Worm (Caenorhabditis elegans): ENCODE measurements around the gene Y53F4B.23.
"Not testable (repeated sequence)": the region's sequence is repeated elsewhere in the genome, so short reads cannot be mapped to it uniquely, and the experiment has no call there.

Gene Y53F4B.23

DNA sequence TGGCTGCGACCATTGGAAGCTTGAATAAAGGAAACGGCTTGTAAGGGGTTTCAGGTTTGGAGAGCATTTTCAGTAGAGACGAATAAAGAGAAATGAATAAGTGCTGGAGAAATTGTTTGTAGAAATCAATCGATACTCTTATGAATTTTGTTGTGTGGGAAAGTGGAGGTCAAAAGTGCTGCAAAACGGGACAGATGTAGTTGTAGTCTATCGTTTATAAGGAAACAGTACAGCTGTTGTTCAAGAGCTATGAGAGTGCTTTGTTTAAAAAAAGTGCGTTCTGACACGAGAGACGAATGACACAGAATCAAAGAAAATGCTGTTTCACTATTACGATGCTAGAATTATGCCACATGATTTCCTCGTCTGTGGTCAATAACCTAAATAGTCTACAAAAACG, 6.2 kb downstream of the Y53F4B.23 start, which contains the start of gene Y53F4B.62:
Y53F4B.62 (minus strand) TSS at position 101 of the 400 bp plus-strand sequence.
- TF ChIP-seq ceh-27 (GFP tag; optimal IDR thresholded peaks at IDR 0.05) (no peak), ceh-40 (GFP tag; IDR thresholded peaks at IDR 0.05) (no peak), ekl-4 (GFP tag; IDR thresholded peaks at IDR 0.05) (no peak), B0261.1 (tag; optimal IDR thresholded peaks at IDR 0.05) (no peak), tbp1 (GFP tag; optimal IDR thresholded peaks at IDR 0.05) (no peak), sdz-38 (tag; optimal IDR thresholded peaks at IDR 0.05) (no peak), bed-1 (GFP tag; IDR thresholded peaks at IDR 0.05) (no peak), hlh-26 (GFP tag; conservative IDR thresholded peaks at IDR 0.05) (no peak), hsf-1 (GFP tag; IDR thresholded peaks at IDR 0.05) (no peak), F49E8.2 (tag; optimal IDR thresholded peaks at IDR 0.05; ENCODE audit: insufficient read depth) (no peak), T26A5.8 (tag; optimal IDR thresholded peaks at IDR 0.05) (no peak), zfh-2 (GFP tag; conservative IDR thresholded peaks at IDR 0.05) (no peak), ceh-58 (GFP tag; IDR thresholded peaks at IDR 0.05) (no peak)

DNA sequence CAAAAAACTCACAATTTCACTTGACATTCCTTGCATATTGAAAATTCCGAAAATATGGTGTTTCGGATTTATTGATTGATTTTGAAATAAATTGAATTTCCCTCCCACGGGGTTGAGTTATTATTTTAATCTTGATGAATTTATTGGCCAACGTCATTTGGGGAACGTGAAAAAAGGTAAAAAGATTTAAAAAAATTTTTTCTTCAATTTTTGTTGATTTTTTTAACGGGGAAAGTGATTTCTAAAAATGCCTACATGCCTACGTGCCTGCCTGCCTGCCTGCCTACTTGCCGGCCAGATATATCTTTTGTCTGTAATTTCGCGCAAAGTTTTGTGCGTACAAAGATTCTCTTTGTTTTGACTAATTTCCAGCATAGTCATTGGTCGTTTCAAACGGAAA, 10.0 kb downstream of the Y53F4B.23 start, which contains the start of gene Y53F4B.24:
Y53F4B.24 (minus strand) TSS at position 101 of the 400 bp plus-strand sequence.
- no peak for TF ChIP-seq ceh-79 (tag; optimal IDR thresholded peaks at IDR 0.05)
- no peak for TF ChIP-seq ztf-25 (GFP tag; IDR thresholded peaks at IDR 0.05)
- no peak for TF ChIP-seq ekl-4 (GFP tag; IDR thresholded peaks at IDR 0.05)
- no peak for TF ChIP-seq dpff-1 (tag; optimal IDR thresholded peaks at IDR 0.05)
- no peak for TF ChIP-seq ZK185.1 (tag; optimal IDR thresholded peaks at IDR 0.05; ENCODE audit: poor library complexity, severe bottlenecking)
- no peak for TF ChIP-seq sdz-38 (tag; optimal IDR thresholded peaks at IDR 0.05)
- TF ChIP-seq Y56A3A.18 (GFP tag; IDR thresholded peaks at IDR 0.05), result no peak

ce11 chrII:15135886-15136285, 11.6 kb downstream of the Y53F4B.23 start, which contains the start of gene Y53F4B.25:
Y53F4B.25 (plus strand) TSS chrII:15136186.
- TF ChIP-seq nfyb-1 (GFP tag; IDR thresholded peaks at IDR 0.05) (no peak), rcor-1 (GFP tag; IDR thresholded peaks at IDR 0.05) (no peak), lin-35 (GFP tag; optimal IDR thresholded peaks at IDR 0.05) (no peak), snpc-3.4 (tag; optimal IDR thresholded peaks at IDR 0.05) (no peak), ceh-58 (GFP tag; IDR thresholded peaks at IDR 0.05) (no peak), repo-1 (tag; optimal IDR thresholded peaks at IDR 0.05) (no peak), C06A6.2 (GFP tag; conservative IDR thresholded peaks at IDR 0.05) (no peak), F52B5.7 (tag; optimal IDR thresholded peaks at IDR 0.05) (no peak), T26A5.8 (tag; optimal IDR thresholded peaks at IDR 0.05) (no peak), egl-18 (GFP tag; IDR thresholded peaks at IDR 0.05) (no peak), pbrm-1 (GFP tag; IDR thresholded peaks at IDR 0.05) (no peak), Y79H2A.3 (GFP tag; conservative IDR thresholded peaks at IDR 0.05) (no peak), ztf-22 (GFP tag; optimal IDR thresholded peaks at IDR 0.05) (no peak), somi-1 (GFP tag; optimal IDR thresholded peaks at IDR 0.05) (no peak), hlh-26 (GFP tag; conservative IDR thresholded peaks at IDR 0.05) (no peak), egrh-3 (GFP tag; IDR thresholded peaks at IDR 0.05) (no peak), mes-4 (tag; optimal IDR thresholded peaks at IDR 0.05) (no peak), lin-40 (tag; optimal IDR thresholded peaks at IDR 0.05) (no peak), F57C9.4 (tag; optimal IDR thresholded peaks at IDR 0.05) (no peak), let-607 (tag; optimal IDR thresholded peaks at IDR 0.05) (no peak)

ce11 chrII:15140881-15141280, 16.6 kb downstream of the Y53F4B.23 start, which contains the start of gene Y53F4B.26:
Y53F4B.26 (minus strand) TSS chrII:15140981.
- not testable (repeated sequence) for TF ChIP-seq hsf-1 (GFP tag; IDR thresholded peaks at IDR 0.05); lin-35 (GFP tag; optimal IDR thresholded peaks at IDR 0.05); hrde-1 (tag; optimal IDR thresholded peaks at IDR 0.05; ENCODE audit: borderline replicate concordance)
